Fruit fly (Drosophila melanogaster) whole organism, wandering third instar larva: ENCODE results near the gene CG13784.
A peak's percentile ranks its signal among the peaks of the same experiment; 100 is the strongest.

Experiments
- Abd-B ChIP-seq: fragments of >200 bp; optimal IDR thresholded peaks from 2 replicates; lab custom pipeline; 2017; ENCODE audit warnings: missing biosample characterization, missing genetic modification characterization
- CG32264 ChIP-seq: fragments of 200-800 bp; sonication (Bioruptor generic); optimal IDR thresholded peaks from 2 replicates; lab custom pipeline; 2016; ENCODE audit warnings: missing biosample characterization, missing genetic modification characterization
- CG9705 ChIP-seq: fragments of 200-800 bp; sonication (Bioruptor generic); optimal IDR thresholded peaks from 2 replicates; lab custom pipeline; 2018; ENCODE audit warnings: missing biosample characterization, mild to moderate bottlenecking, missing genetic modification characterization
- CrebA ChIP-seq: fragments of 200-800 bp; sonication (Bioruptor generic); optimal IDR thresholded peaks from 2 replicates; lab custom pipeline; 2016; ENCODE audit warnings: missing biosample characterization, mild to moderate bottlenecking, missing genetic modification characterization, borderline replicate concordance
- Dfd ChIP-seq: fragments of >200 bp; optimal IDR thresholded peaks from 2 replicates; lab custom pipeline; 2017; ENCODE audit warnings: missing biosample characterization, missing genetic modification characterization
- Dif ChIP-seq: fragments of 200-275, 200-300 bp; sonication (Bioruptor generic); optimal IDR thresholded peaks from 2 replicates; lab custom pipeline; 2018; ENCODE audit warnings: missing biosample characterization, missing genetic modification characterization; ENCODE audit not compliant: partially characterized antibody
- GATAd ChIP-seq: sonication (Bioruptor generic); optimal IDR thresholded peaks from 2 replicates; lab custom pipeline; 2016; ENCODE audit warnings: missing biosample characterization, missing genetic modification characterization
- HLH106 ChIP-seq: fragments of 200-800 bp; optimal IDR thresholded peaks from 3 replicates; lab custom pipeline; 2019; ENCODE audit warnings: missing biosample characterization, mild to moderate bottlenecking, missing genetic modification characterization, moderate library complexity
- Hnf4 ChIP-seq: fragments of 200-800 bp; sonication (Bioruptor generic); optimal IDR thresholded peaks from 2 replicates; lab custom pipeline; 2016; ENCODE audit warnings: missing biosample characterization, mild to moderate bottlenecking, missing genetic modification characterization
- Hr78 ChIP-seq: fragments of >200 bp; optimal IDR thresholded peaks from 2 replicates; lab custom pipeline; 2017; ENCODE audit warnings: missing biosample characterization, missing genetic modification characterization
- Hr83 ChIP-seq: fragments of 200-300 bp; sonication (Bioruptor generic); optimal IDR thresholded peaks from 2 replicates; lab custom pipeline; 2016; ENCODE audit warnings: missing biosample characterization, mild to moderate bottlenecking, missing genetic modification characterization, moderate library complexity; ENCODE audit not compliant: poor library complexity, severe bottlenecking
- Jra ChIP-seq: sonication (Bioruptor generic); optimal IDR thresholded peaks from 2 replicates; lab custom pipeline; 2016; ENCODE audit warnings: missing biosample characterization, missing genetic modification characterization
- Mio ChIP-seq: sonication (Bioruptor generic); optimal IDR thresholded peaks from 2 replicates; lab custom pipeline; 2016; ENCODE audit warnings: missing biosample characterization, missing genetic modification characterization
- Myc ChIP-seq: fragments of >200 bp; optimal IDR thresholded peaks from 2 replicates; lab custom pipeline; 2017
- N ChIP-seq: fragments of >200 bp; optimal IDR thresholded peaks from 2 replicates; lab custom pipeline; 2018; ENCODE audit warnings: missing biosample characterization, missing external identifiers, missing genetic modification characterization
- OdsH ChIP-seq: fragments of 200-800 bp; sonication (Bioruptor generic); optimal IDR thresholded peaks from 2 replicates; lab custom pipeline; 2016; ENCODE audit warnings: missing biosample characterization, mild to moderate bottlenecking, missing genetic modification characterization
- Rel ChIP-seq, 2 experiments: fragments of 200-800 bp; sonication (Bioruptor generic) in 1 of 2; optimal IDR thresholded peaks; 2 replicates in 1 of 2; 3 replicates in 1 of 2; lab custom pipeline; 2016 to 2019; ENCODE audit warnings: mild to moderate bottlenecking in 2 of 2, missing biosample characterization in 2 of 2, missing genetic modification characterization in 2 of 2, moderate library complexity in 1 of 2
- Sp1 ChIP-seq: fragments of 200-800 bp; sonication (Bioruptor generic); optimal IDR thresholded peaks from 3 replicates; lab custom pipeline; 2019; ENCODE audit warnings: missing biosample characterization, mild to moderate bottlenecking, missing genetic modification characterization, moderate library complexity
- Vsx2 ChIP-seq: fragments of 200-300, 225-300 bp; sonication (Bioruptor generic); optimal IDR thresholded peaks from 2 replicates; lab custom pipeline; 2018; ENCODE audit warnings: missing biosample characterization, missing genetic modification characterization; ENCODE audit not compliant: partially characterized antibody
- br ChIP-seq: fragments of 200-800 bp; sonication (Bioruptor generic); optimal IDR thresholded peaks from 2 replicates; lab custom pipeline; 2016; ENCODE audit warnings: missing biosample characterization, missing genetic modification characterization
- brk ChIP-seq: fragments of 200-800 bp; sonication (Bioruptor generic); optimal IDR thresholded peaks from 2 replicates; lab custom pipeline; 2016; ENCODE audit warnings: missing biosample characterization, mild to moderate bottlenecking, missing genetic modification characterization
- dl ChIP-seq, 2 experiments: fragments of 175-275, 200-275 bp in 1 of 2; fragments of 200-275 bp in 1 of 2; sonication (Bioruptor generic); optimal IDR thresholded peaks; lab custom pipeline; 2018; ENCODE audit warnings: mild to moderate bottlenecking in 2 of 2, missing biosample characterization in 2 of 2, missing genetic modification characterization in 2 of 2, moderate library complexity in 2 of 2; ENCODE audit not compliant: partially characterized antibody in 2 of 2, insufficient read depth in 1 of 2
- dmrt93B ChIP-seq: fragments of 200-800 bp; sonication (Bioruptor generic); optimal IDR thresholded peaks from 2 replicates; lab custom pipeline; 2018; ENCODE audit warnings: missing biosample characterization, mild to moderate bottlenecking, missing genetic modification characterization
- ey ChIP-seq: fragments of 200-800 bp; sonication (Bioruptor generic); optimal IDR thresholded peaks from 2 replicates; lab custom pipeline; 2016; ENCODE audit warnings: missing biosample characterization, missing genetic modification characterization
- foxo ChIP-seq, 2 experiments: fragments of 200-800 bp; sonication (Bioruptor generic); optimal IDR thresholded peaks; 2 replicates in 1 of 2; 3 replicates in 1 of 2; lab custom pipeline; 2016 to 2017; ENCODE audit warnings: missing biosample characterization in 2 of 2, missing genetic modification characterization in 2 of 2
- fru ChIP-seq: fragments of 200-800 bp; sonication (Bioruptor generic); optimal IDR thresholded peaks from 3 replicates; lab custom pipeline; 2016; ENCODE audit warnings: missing biosample characterization, mild to moderate bottlenecking, missing genetic modification characterization
- h ChIP-seq: fragments of 200-800 bp; sonication (Bioruptor generic); optimal IDR thresholded peaks from 3 replicates; lab custom pipeline; 2016; ENCODE audit warnings: missing biosample characterization, mild to moderate bottlenecking, missing genetic modification characterization
- jim ChIP-seq: fragments of 175-275, 200-325 bp; sonication (Bioruptor generic); optimal IDR thresholded peaks from 2 replicates; lab custom pipeline; 2016; ENCODE audit warnings: missing biosample characterization, mild to moderate bottlenecking, missing genetic modification characterization
- lola ChIP-seq: fragments of >200 bp; optimal IDR thresholded peaks from 2 replicates; lab custom pipeline; 2017; ENCODE audit warnings: missing biosample characterization, missing genetic modification characterization
- pan ChIP-seq: fragments of >200 bp; optimal IDR thresholded peaks from 2 replicates; lab custom pipeline; 2017
- psq ChIP-seq: fragments of 200-800 bp; sonication (Bioruptor generic); optimal IDR thresholded peaks from 3 replicates; lab custom pipeline; 2017; ENCODE audit warnings: missing biosample characterization, mild to moderate bottlenecking, missing genetic modification characterization, moderate library complexity
- rgr ChIP-seq: fragments of 200-800 bp; sonication (Bioruptor generic); optimal IDR thresholded peaks from 3 replicates; lab custom pipeline; 2016; ENCODE audit warnings: missing biosample characterization, mild to moderate bottlenecking, missing genetic modification characterization
- sage ChIP-seq: fragments of 200-800 bp; sonication (Bioruptor generic); optimal IDR thresholded peaks from 2 replicates; lab custom pipeline; 2016; ENCODE audit warnings: missing biosample characterization, mild to moderate bottlenecking, missing genetic modification characterization
- sv ChIP-seq: fragments of 200-800 bp; sonication (Bioruptor generic); optimal IDR thresholded peaks from 3 replicates; lab custom pipeline; 2016; ENCODE audit warnings: missing biosample characterization, missing genetic modification characterization
- tai ChIP-seq: sonication (Bioruptor generic); optimal IDR thresholded peaks from 2 replicates; lab custom pipeline; 2016; ENCODE audit warnings: missing biosample characterization, missing genetic modification characterization
- usp ChIP-seq: fragments of >200 bp; optimal IDR thresholded peaks from 2 replicates; lab custom pipeline; 2017; ENCODE audit warnings: missing biosample characterization, missing genetic modification characterization
- woc ChIP-seq: sonication (Bioruptor generic); optimal IDR thresholded peaks from 2 replicates; lab custom pipeline; 2016; ENCODE audit warnings: missing biosample characterization, mild to moderate bottlenecking, missing genetic modification characterization

Gene CG13784

DNA sequence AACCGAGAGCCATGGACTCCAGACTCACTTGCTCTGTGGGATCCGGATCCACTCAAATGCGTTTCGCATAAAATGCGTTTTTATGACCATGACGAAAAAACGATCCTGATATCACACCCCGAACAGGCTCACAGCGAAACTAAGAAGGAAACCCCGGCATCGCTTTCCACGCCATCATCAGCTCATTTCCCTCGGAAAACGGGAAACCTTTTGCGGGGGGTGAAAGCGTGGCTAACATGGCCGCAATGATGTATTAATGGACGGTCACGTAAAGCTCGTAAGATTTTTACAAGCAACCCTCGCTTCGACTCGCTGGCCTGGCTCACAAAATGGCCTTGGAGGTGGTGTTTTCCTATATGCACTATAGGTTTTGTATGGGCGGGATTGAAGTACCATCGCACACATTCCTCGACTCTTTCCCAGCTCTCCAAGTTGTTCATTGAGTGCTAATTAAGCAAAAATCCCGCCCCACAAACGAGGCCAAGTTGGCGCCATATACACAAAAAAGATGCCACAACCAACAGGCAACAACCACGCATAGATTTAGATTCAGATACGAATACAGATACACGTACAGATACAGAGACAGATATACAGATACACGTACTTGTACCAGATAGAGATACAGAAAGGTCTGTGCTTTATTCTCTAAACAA lies 45.2 kb upstream of the CG13784 start:
- no peak for TF ChIP-seq sv (GFP tag; lab: Kevin White, UChicago)
- no peak for TF ChIP-seq CG9705 (GFP tag; lab: Kevin White, UChicago)
- no peak for TF ChIP-seq CG32264 (GFP tag; lab: Kevin White, UChicago)
- no peak for TF ChIP-seq ey (GFP tag; lab: Kevin White, UChicago)
- no peak for TF ChIP-seq Hnf4 (GFP tag; lab: Kevin White, UChicago)
- no peak for TF ChIP-seq CrebA (GFP tag; lab: Kevin White, UChicago)
- no peak for TF ChIP-seq Hr83 (GFP tag; lab: Kevin White, UChicago)
- TF ChIP-seq br (GFP tag; lab: Kevin White, UChicago) = no peak
- TF ChIP-seq N (GFP tag; lab: Kevin White, UChicago) = no peak
- TF ChIP-seq OdsH = no peak
- TF ChIP-seq fru = no peak
- TF ChIP-seq Sp1 (GFP tag; lab: Kevin White, UChicago) = no peak
- no peak for TF ChIP-seq Dif (GFP tag; lab: Kevin White, UChicago)

dm6 chr2L:7264396-7264795 lies 44.6 kb upstream of the CG13784 start:
- TF ChIP-seq sage (GFP tag; lab: Kevin White, UChicago) (no peak), Rel (GFP tag; optimal IDR thresholded peaks at IDR 0.05; lab: Kevin White, UChicago) (no peak), Rel (tag; optimal IDR thresholded peaks at IDR 0.05; lab: Kevin White, UChicago) (no peak), br (GFP tag; lab: Kevin White, UChicago) (no peak), Vsx2 (GFP tag; lab: Kevin White, UChicago) (no peak), psq (no peak), sv (GFP tag; lab: Kevin White, UChicago) (no peak), GATAd (GFP tag; lab: Kevin White, UChicago) (no peak), brk (GFP tag; lab: Kevin White, UChicago) (no peak), fru (no peak), N (GFP tag; lab: Kevin White, UChicago) (no peak), Abd-B (GFP tag; lab: Kevin White, UChicago) (no peak), CG32264 (GFP tag; lab: Kevin White, UChicago) (no peak), Hr83 (GFP tag; lab: Kevin White, UChicago) (no peak), usp (GFP tag; lab: Kevin White, UChicago) (no peak), woc (GFP tag; lab: Kevin White, UChicago) (no peak), lola (no peak), Hnf4 (GFP tag; lab: Kevin White, UChicago) (no peak)

DNA sequence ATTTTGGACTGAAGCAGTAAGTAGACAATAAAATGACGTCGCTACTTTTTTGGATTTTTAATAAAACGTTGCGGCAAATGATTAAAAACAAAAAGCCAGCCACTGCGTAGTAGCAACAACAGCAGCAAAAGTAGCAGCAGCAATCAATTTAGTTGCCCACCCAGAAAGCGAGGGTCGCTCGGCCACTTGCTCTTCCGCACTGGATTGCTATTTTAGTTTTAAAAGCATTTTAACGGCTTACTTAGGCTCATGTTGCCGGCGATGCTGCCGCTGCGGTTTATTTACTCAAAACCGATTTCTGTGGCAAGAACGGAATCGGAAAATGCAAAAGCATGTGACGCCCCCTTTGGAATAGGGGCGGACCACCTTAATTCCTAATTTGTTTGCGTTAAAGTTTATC lies 42.7 kb upstream of the CG13784 start:
- TF ChIP-seq Mio = no peak
- TF ChIP-seq h (GFP tag; lab: Kevin White, UChicago) = no peak

DNA sequence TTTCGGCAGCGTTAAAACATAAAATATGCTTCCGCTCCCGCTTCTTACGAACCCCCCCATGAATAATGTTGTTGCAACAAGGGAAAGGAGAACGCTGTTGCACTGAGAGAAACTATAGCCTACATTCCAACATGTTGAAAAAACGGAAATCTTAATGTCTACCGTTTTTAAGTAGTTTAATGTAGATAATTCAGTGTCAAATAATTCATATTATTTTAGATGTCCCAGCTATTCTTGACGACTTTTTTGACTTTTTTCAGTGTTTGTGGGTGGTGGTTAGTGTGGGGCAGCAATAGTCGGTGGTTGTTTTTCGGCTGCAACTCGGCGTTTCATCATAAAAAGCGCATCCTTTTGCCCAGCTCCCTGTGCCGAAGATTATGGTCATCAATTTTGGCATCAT lies 42.2 kb upstream of the CG13784 start:
- TF ChIP-seq CG9705 (GFP tag; lab: Kevin White, UChicago) (no peak), tai (GFP tag; lab: Kevin White, UChicago) (no peak), CG32264 (GFP tag; lab: Kevin White, UChicago) (no peak), Dfd (GFP tag; lab: Kevin White, UChicago) (no peak), ey (GFP tag; lab: Kevin White, UChicago) (peak; percentile 47), jim (GFP tag; lab: Kevin White, UChicago) (no peak), lola (no peak), Hnf4 (GFP tag; lab: Kevin White, UChicago) (peak; percentile 60), h (GFP tag; lab: Kevin White, UChicago) (peak; percentile 59), dl (GFP tag; optimal IDR thresholded peaks at IDR 0.05; lab: Kevin White, UChicago; ENCODE audit: insufficient read depth in 1 of 2, partially characterized antibody in 2 of 2) (no peak), sv (GFP tag; lab: Kevin White, UChicago) (no peak), Sp1 (GFP tag; lab: Kevin White, UChicago) (peak; percentile 59), pan (lab: Kevin White, UChicago) (no peak), br (GFP tag; lab: Kevin White, UChicago) (peak; percentile 72), Rel (GFP tag; optimal IDR thresholded peaks at IDR 0.05; lab: Kevin White, UChicago) (no peak), Rel (tag; optimal IDR thresholded peaks at IDR 0.05; lab: Kevin White, UChicago) (no peak), Hr83 (GFP tag; lab: Kevin White, UChicago) (no peak), usp (GFP tag; lab: Kevin White, UChicago) (no peak), Mio (no peak), OdsH (peak; percentile 56), sage (GFP tag; lab: Kevin White, UChicago) (no peak), Jra (peak; percentile 26), CrebA (GFP tag; lab: Kevin White, UChicago) (no peak), woc (GFP tag; lab: Kevin White, UChicago) (peak; percentile 36), fru (peak; percentile 49), brk (GFP tag; lab: Kevin White, UChicago) (peak; percentile 11), rgr (GFP tag; lab: Kevin White, UChicago) (peak; percentile 43), HLH106 (peak; percentile 18), dmrt93B (GFP tag; lab: Kevin White, UChicago) (no peak), Vsx2 (GFP tag; lab: Kevin White, UChicago) (no peak), GATAd (GFP tag; lab: Kevin White, UChicago) (no peak), Dif (GFP tag; lab: Kevin White, UChicago) (no peak), Abd-B (GFP tag; lab: Kevin White, UChicago) (no peak), N (GFP tag; lab: Kevin White, UChicago) (no peak), psq (peak; percentile 53), Myc (lab: Kevin White, UChicago) (no peak), foxo (GFP tag; optimal IDR thresholded peaks at IDR 0.05; lab: Kevin White, UChicago) (peak in 1 of 2 experiments; percentile 44), Hr78 (GFP tag; lab: Kevin White, UChicago) (no peak)
